Worm (Caenorhabditis elegans): Measurements from ENCODE around the gene pqn-94.

- no peak for TF ChIP-seq Y53F4B.3 (GFP tag; IDR thresholded peaks at IDR 0.05)
- TF ChIP-seq snpc-1.1 (tag; optimal IDR thresholded peaks at IDR 0.05; ENCODE audit: insufficient read depth) = no peak
- TF ChIP-seq hrde-1 (tag; optimal IDR thresholded peaks at IDR 0.05; ENCODE audit: borderline replicate concordance) = no peak
- TF ChIP-seq madf-3 (GFP tag; IDR thresholded peaks at IDR 0.05) = no peak
- no peak for TF ChIP-seq ama-1 (optimal IDR thresholded peaks at IDR 0.05)
- TF ChIP-seq ama-1 (GFP tag; optimal IDR thresholded peaks at IDR 0.05) = no peak
- no peak for TF ChIP-seq bed-2 (GFP tag; IDR thresholded peaks at IDR 0.05)
Observed at ce11 chrV:20241243-20241862, 38.3 kb downstream of the pqn-94 start.

All from whole organism, young adult.